Fruit fly (Drosophila melanogaster): Measurements from ENCODE around the gene Vps45.

The Vps45 gene

DNA sequence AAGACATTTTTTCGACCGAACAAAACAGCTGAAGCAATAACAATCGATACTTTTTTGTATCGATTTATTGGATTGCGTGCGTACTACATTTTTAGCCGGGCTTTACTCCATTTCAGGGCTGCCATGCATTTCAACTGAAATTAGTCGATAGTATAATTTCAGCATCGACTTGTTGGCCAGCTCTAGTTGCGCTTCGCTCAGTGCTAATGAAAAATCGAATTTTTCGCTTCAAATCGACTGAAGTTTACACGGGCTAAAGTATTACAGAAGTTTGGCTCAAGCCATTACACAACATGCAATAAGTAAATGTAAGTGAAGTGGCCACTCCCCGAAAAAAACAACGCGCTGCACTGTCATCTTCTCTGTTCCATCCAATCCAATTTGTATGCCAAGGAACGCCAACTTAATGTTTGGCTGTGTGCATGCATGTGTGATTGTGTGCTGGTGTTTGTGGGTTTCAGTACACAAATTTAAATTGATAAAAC, 47.8 kb upstream of the Vps45 start, which contains the start of the genes mRpL47, CG8176 and Kdm3 (continued):
- no peak for TF ChIP-seq CG16815 (GFP tag; optimal IDR thresholded peaks at IDR 0.05)
- TF ChIP-seq CG11398 (GFP tag; optimal IDR thresholded peaks at IDR 0.05) = peak; percentile 38
- TF ChIP-seq CG12299 (tag; optimal IDR thresholded peaks at IDR 0.05) = no peak
- TF ChIP-seq CG13775 (GFP tag; optimal IDR thresholded peaks at IDR 0.05) = peak; percentile 35
- no peak for TF ChIP-seq salm (tag; optimal IDR thresholded peaks at IDR 0.05)
- TF ChIP-seq mld (GFP tag; IDR thresholded peaks at IDR 0.05; ENCODE audit: partially characterized antibody) = no peak
- peak; percentile 13 for TF ChIP-seq CG17385 (GFP tag; optimal IDR thresholded peaks at IDR 0.05)
- peak; percentile 87 for TF ChIP-seq sd (tag; optimal IDR thresholded peaks at IDR 0.05)
- TF ChIP-seq CG4360 (GFP tag; IDR thresholded peaks at IDR 0.05) = no peak
- no peak for TF ChIP-seq inv (GFP tag; IDR thresholded peaks at IDR 0.05; ENCODE audit: partially characterized antibody)
- no peak for TF ChIP-seq CG31365 (tag; optimal IDR thresholded peaks at IDR 0.05)
- TF ChIP-seq CG18476 (GFP tag; optimal IDR thresholded peaks at IDR 0.05) = no peak
- no peak for TF ChIP-seq al (GFP tag; IDR thresholded peaks at IDR 0.05)
- no peak for TF ChIP-seq zfh1 (GFP tag; IDR thresholded peaks at IDR 0.05)
- TF ChIP-seq unc-4 (GFP tag; IDR thresholded peaks at IDR 0.05; ENCODE audit: partially characterized antibody) = no peak
- no peak for TF ChIP-seq CG10959 (GFP tag; IDR thresholded peaks at IDR 0.05)
- TF ChIP-seq ind (GFP tag; optimal IDR thresholded peaks at IDR 0.05) = peak; percentile 61
- no peak for TF ChIP-seq CG14860 (GFP tag; IDR thresholded peaks at IDR 0.05; ENCODE audit: partially characterized antibody)
- TF ChIP-seq Dref (GFP tag; IDR thresholded peaks at IDR 0.05) = no peak
- peak; percentile 91 for TF ChIP-seq jumu (GFP tag; optimal IDR thresholded peaks at IDR 0.05)
- TF ChIP-seq CG14667 (GFP tag; IDR thresholded peaks at IDR 0.05) = no peak
- no peak for TF ChIP-seq CG3847 (GFP tag; IDR thresholded peaks at IDR 0.05)
- TF ChIP-seq psq (GFP tag; optimal IDR thresholded peaks at IDR 0.05) = peak; percentile 28
- no peak for TF ChIP-seq Scr (GFP tag; IDR thresholded peaks at IDR 0.05; ENCODE audit: partially characterized antibody)
- no peak for TF ChIP-seq CG32532 (GFP tag; IDR thresholded peaks at IDR 0.05)
- no peak for TF ChIP-seq E2f2 (GFP tag; IDR thresholded peaks at IDR 0.05)
- TF ChIP-seq CG14014 (GFP tag; IDR thresholded peaks at IDR 0.05) = no peak
- peak; percentile 74 for TF ChIP-seq Side (GFP tag; optimal IDR thresholded peaks at IDR 0.05)
- no peak for TF ChIP-seq lab (GFP tag; optimal IDR thresholded peaks at IDR 0.05)
- peak; percentile 86 for TF ChIP-seq CG1647 (GFP tag; optimal IDR thresholded peaks at IDR 0.05)
- TF ChIP-seq sr (GFP tag; IDR thresholded peaks at IDR 0.05) = no peak
- no peak for TF ChIP-seq tll (GFP tag; optimal IDR thresholded peaks at IDR 0.05)
- no peak for TF ChIP-seq Sry-β (GFP tag; optimal IDR thresholded peaks at IDR 0.05)
- TF ChIP-seq CG9876 (GFP tag; optimal IDR thresholded peaks at IDR 0.05) = peak; percentile 86
- no peak for TF ChIP-seq CG14441 (GFP tag; IDR thresholded peaks at IDR 0.05)
- no peak for TF ChIP-seq rib (GFP tag; IDR thresholded peaks at IDR 0.05)
- TF ChIP-seq tna (GFP tag; IDR thresholded peaks at IDR 0.05; ENCODE audit: partially characterized antibody) = no peak
- TF ChIP-seq tup (GFP tag; optimal IDR thresholded peaks at IDR 0.05) = no peak
- peak; percentile 70 for TF ChIP-seq CG10267 (tag; optimal IDR thresholded peaks at IDR 0.05)
- no peak for TF ChIP-seq fru (optimal IDR thresholded peaks at IDR 0.05)
- peak; percentile 89 for TF ChIP-seq CG2120 (GFP tag; optimal IDR thresholded peaks at IDR 0.05)
- no peak for TF ChIP-seq knrl (GFP tag; IDR thresholded peaks at IDR 0.05; ENCODE audit: partially characterized antibody)
- TF ChIP-seq CG34422 (GFP tag; IDR thresholded peaks at IDR 0.05) = no peak
- no peak for TF ChIP-seq CG17568 (GFP tag; optimal IDR thresholded peaks at IDR 0.05)
- peak; percentile 13 for TF ChIP-seq Max (GFP tag; optimal IDR thresholded peaks at IDR 0.05)
- no peak for TF ChIP-seq CG10321 (GFP tag; IDR thresholded peaks at IDR 0.05)
- peak; percentile 79 for TF ChIP-seq slou (GFP tag; optimal IDR thresholded peaks at IDR 0.05)
- no peak for TF ChIP-seq Hmx (GFP tag; optimal IDR thresholded peaks at IDR 0.05)
- peak in 1 of 2 experiments; percentile 52 for TF ChIP-seq insv (GFP tag; optimal IDR thresholded peaks at IDR 0.05)
- TF ChIP-seq nmo (GFP tag; optimal IDR thresholded peaks at IDR 0.05) = peak; percentile 87
- no peak for TF ChIP-seq bigmax (GFP tag; optimal IDR thresholded peaks at IDR 0.05)

Data from whole organism, embryonic.